Worm (Caenorhabditis elegans): ENCODE data around the gene F59C12.3.

Gene F59C12.3

DNA sequence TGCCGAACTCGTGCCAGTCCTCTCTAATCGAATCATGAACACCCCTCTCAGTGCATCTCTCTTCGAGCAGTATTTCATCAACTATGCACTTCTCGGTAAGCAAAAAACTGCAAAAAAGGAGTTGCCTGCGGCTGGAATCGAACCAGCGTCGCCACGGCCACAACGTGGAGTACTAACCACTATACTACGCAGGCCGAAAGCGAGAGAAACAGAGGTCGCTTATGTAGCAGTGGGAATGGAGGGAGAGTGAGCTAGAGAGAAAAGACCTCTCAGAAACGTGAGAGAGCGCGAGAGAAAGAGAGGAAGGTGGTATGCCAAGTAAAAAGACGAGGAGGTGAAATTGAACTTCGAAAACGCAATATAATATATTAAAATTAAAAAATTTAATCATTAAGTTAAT, 25.4 kb upstream of the F59C12.3 start (continued):
- TF ChIP-seq ceh-20 (GFP tag; IDR thresholded peaks at IDR 0.05) (peak; percentile 91), spr-3 (GFP tag; optimal IDR thresholded peaks at IDR 0.05) (peak; percentile 59), jun-1 (tag; optimal IDR thresholded peaks at IDR 0.05) (peak; percentile 59), egl-27 (tag; optimal IDR thresholded peaks at IDR 0.05) (no peak), ztf-7 (tag; optimal IDR thresholded peaks at IDR 0.05) (peak; percentile 85), F26F4.8 (GFP tag; conservative IDR thresholded peaks at IDR 0.05) (peak; percentile 61; the same call in 1 of the 2 replicates), ceh-44 (GFP tag; IDR thresholded peaks at IDR 0.05) (peak; percentile 85), lin-38 (GFP tag; IDR thresholded peaks at IDR 0.05) (peak; percentile 81), aly-2 (tag; optimal IDR thresholded peaks at IDR 0.05) (no peak)

DNA sequence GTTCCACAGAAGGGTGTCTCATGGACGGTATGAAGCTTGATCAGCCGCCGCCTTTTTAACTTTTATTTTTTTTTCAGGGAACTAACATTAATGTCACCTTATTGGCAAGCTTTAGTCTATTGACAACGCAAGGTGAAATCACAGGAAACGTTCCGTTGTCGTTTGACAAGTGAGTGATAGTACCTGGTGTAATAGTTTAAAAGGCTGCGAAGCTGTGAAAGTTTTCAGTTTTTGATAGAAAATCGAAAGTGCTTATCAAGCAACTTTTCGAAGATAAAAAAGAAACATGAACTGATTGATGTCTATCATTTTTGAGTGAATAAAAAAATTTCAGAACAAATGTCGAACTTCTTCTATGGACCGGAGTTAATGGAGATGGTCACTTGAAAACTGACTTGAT, 24.8 kb upstream of the F59C12.3 start:
- TF ChIP-seq pha-4 (GFP tag; IDR thresholded peaks at IDR 0.05) = no peak
- TF ChIP-seq pha-4 (tag; optimal IDR thresholded peaks at IDR 0.05) = no peak
- TF ChIP-seq pqm-1 (tag; optimal IDR thresholded peaks at IDR 0.05) = peak; percentile 8
- TF ChIP-seq dve-1 (tag; optimal IDR thresholded peaks at IDR 0.05; ENCODE audit: insufficient read depth) = peak; percentile 30
- peak; percentile 53; the same call in 1 of the 2 replicates for TF ChIP-seq dmd-6 (GFP tag; IDR thresholded peaks at IDR 0.05)
- no peak for TF ChIP-seq lim-7 (GFP tag; IDR thresholded peaks at IDR 0.05)
- TF ChIP-seq hlh-11 (tag; optimal IDR thresholded peaks at IDR 0.05) = peak; percentile 11

- TF ChIP-seq F49E8.2 (tag; optimal IDR thresholded peaks at IDR 0.05; ENCODE audit: borderline replicate concordance) (no peak), nhr-25 (tag; optimal IDR thresholded peaks at IDR 0.05; ENCODE audit: borderline replicate concordance, insufficient read depth) (no peak), aha-1 (tag) (peak; percentile 36), ceh-82 (tag; optimal IDR thresholded peaks at IDR 0.05) (no peak), mdt-29 (GFP tag; IDR thresholded peaks at IDR 0.05) (no peak)
These were observed 23.7 kb upstream of the F59C12.3 start, which contains the start of gene C06G1.1 for ce11 chrX:16633052-16633451. Gene C06G1.1, plus strand, starts transcription at chrX:16633352.

DNA sequence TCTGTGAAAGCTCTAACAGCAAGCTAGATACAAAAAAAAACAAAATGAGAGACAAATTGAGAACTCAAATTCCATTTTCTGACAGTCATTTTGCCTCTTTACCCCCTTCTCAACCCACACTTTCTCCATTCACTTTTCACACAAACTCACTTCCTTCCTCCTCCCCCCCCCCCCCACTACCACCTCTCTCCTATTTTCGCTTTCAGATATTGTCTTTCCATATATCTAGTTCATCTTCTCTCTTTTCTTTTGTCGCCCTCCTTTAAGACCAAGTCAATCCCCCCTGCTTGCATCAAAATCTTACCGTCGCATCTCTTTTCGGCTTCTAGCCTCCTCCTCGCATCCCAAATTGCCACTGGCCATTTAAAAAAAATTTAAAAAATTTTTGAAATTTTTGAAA, 22.5 kb upstream of the F59C12.3 start:
- TF ChIP-seq ces-1 (GFP tag; optimal IDR thresholded peaks at IDR 0.05) (no peak), sdz-12 (GFP tag; optimal IDR thresholded peaks at IDR 0.05) (no peak), lim-7 (GFP tag; IDR thresholded peaks at IDR 0.05) (no peak), D1046.2 (GFP tag; IDR thresholded peaks at IDR 0.05) (no peak), unc-62 (GFP tag; optimal IDR thresholded peaks at IDR 0.05 in 1 of 2) (no peak), unc-62 (tag; optimal IDR thresholded peaks at IDR 0.05) (no peak), dmd-9 (GFP tag; IDR thresholded peaks at IDR 0.05) (no peak), Y105C5A.15 (GFP tag; IDR thresholded peaks at IDR 0.05) (no peak), nhr-41 (GFP tag; IDR thresholded peaks at IDR 0.05) (no peak), lin-29 (GFP tag; IDR thresholded peaks at IDR 0.05) (no peak), lsy-2 (tag; optimal IDR thresholded peaks at IDR 0.05) (no peak), ceh-20 (GFP tag; IDR thresholded peaks at IDR 0.05) (no peak), nhr-6 (tag; optimal IDR thresholded peaks at IDR 0.05) (no peak)

- TF ChIP-seq fos-1 (tag; optimal IDR thresholded peaks at IDR 0.05) (no peak), saeg-2 (GFP tag; IDR thresholded peaks at IDR 0.05) (no peak), lin-38 (GFP tag; IDR thresholded peaks at IDR 0.05) (no peak), T20F7.1 (GFP tag; optimal IDR thresholded peaks at IDR 0.05) (no peak), gei-8 (GFP tag; optimal IDR thresholded peaks at IDR 0.05) (no peak), ceh-32 (tag; optimal IDR thresholded peaks at IDR 0.05; ENCODE audit: poor library complexity) (no peak), tra-1 (GFP tag; IDR thresholded peaks at IDR 0.05) (no peak), nhr-111 (GFP tag; optimal IDR thresholded peaks at IDR 0.05) (no peak), sdz-12 (GFP tag; optimal IDR thresholded peaks at IDR 0.05) (no peak), nhr-77 (tag; optimal IDR thresholded peaks at IDR 0.05) (no peak), lin-1 (GFP tag; IDR thresholded peaks at IDR 0.05) (no peak), fkh-10 (GFP tag; optimal IDR thresholded peaks at IDR 0.05) (no peak), nhr-25 (tag; optimal IDR thresholded peaks at IDR 0.05; ENCODE audit: borderline replicate concordance, insufficient read depth) (no peak), nhr-41 (GFP tag; IDR thresholded peaks at IDR 0.05) (no peak), aha-1 (tag) (no peak)
These were observed 20.4 kb upstream of the F59C12.3 start for ce11 chrX:16629773-16630172.
